Fruit fly (Drosophila melanogaster) whole organism, pupa: ENCODE results near the gene CG13912.

Experiments
- CG13204 ChIP-seq: fragments of 200-800 bp; sonication (Bioruptor generic); optimal IDR thresholded peaks from 2 replicates; lab custom pipeline; 2018; ENCODE audit warnings: missing biosample characterization, mild to moderate bottlenecking, missing genetic modification characterization, moderate library complexity
- CG8159 ChIP-seq: fragments of 200-800 bp; sonication (Bioruptor generic); optimal IDR thresholded peaks from 3 replicates; lab custom pipeline; 2018; ENCODE audit warnings: missing biosample characterization, mild to moderate bottlenecking, missing genetic modification characterization, moderate library complexity
- Ets98B ChIP-seq: fragments of 200-800 bp; sonication (Bioruptor generic); IDR thresholded peaks from 2 replicates; pipeline ENCODE4 v1.3.6; 2022; ENCODE audit warnings: missing biosample characterization, missing genetic modification characterization

DNA sequence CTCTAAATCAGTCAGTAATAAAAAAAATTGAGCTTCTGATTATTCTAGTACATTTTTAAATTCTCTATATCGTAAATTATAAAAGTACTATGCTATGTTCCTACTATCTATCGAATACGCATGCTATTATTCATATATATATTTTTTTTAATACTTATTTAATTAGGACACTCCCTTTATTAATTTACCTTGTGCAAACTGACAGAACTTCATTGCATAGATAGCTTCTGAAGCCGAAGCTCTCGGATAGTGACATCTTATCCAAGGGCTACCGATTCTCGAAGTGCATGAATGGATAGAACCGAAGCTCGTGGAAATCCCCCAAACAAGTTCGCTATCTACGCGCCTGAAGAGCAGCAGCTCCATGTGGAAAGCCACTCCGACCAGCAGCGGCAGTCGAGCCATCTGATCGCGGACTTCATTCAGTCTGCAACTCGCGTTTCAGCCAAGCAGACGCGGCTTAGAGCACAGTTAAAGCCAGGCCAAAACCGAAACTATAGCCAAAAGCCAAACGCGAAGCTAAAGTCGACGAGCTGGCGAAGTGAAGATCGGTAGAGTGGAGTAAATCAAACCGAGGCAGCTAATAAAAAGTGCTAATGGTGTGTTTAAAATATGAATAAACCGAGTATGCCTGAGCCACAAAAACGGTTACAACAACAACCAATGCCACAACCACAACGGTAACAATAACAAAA, 11.1 kb downstream of the CG13912 start, which contains the start of gene mwh:
- TF ChIP-seq Ets98B (GFP tag; lab: Robert Waterston, UW), result no peak; the same call in 1 of the 2 replicates
- no peak for TF ChIP-seq CG13204 (GFP tag; lab: Kevin White, UChicago)
- no peak for TF ChIP-seq CG8159 (tag; lab: Kevin White, UChicago)
